Fruit fly (Drosophila melanogaster): Measurements from ENCODE around the gene CG5388.

CG5388 gene

dm6 chr3R:22356464-22357410, 16.6 kb upstream of the CG5388 start, which contains the start of gene Sar1 (continued):
- no peak for TF ChIP-seq eg (GFP tag; IDR thresholded peaks at IDR 0.05)
- TF ChIP-seq CG10631 (GFP tag; optimal IDR thresholded peaks at IDR 0.05), result no peak

dm6 chr3R:22351396-22351795, 11.3 kb upstream of the CG5388 start, which contains the start of gene rdhB:
rdhB (plus strand) TSS chr3R:22351696.
- TF ChIP-seq Gug (GFP tag; IDR thresholded peaks at IDR 0.05), result no peak
- no peak for TF ChIP-seq Hr39 (GFP tag; optimal IDR thresholded peaks at IDR 0.05)
- no peak for TF ChIP-seq Eip93F (GFP tag; optimal IDR thresholded peaks at IDR 0.05)
- TF ChIP-seq CG9139 (GFP tag; optimal IDR thresholded peaks at IDR 0.05), result no peak
- no peak for TF ChIP-seq Sox102F (GFP tag; optimal IDR thresholded peaks at IDR 0.05)
- TF ChIP-seq ss (GFP tag; optimal IDR thresholded peaks at IDR 0.05), result no peak
- TF ChIP-seq Ets96B (tag; optimal IDR thresholded peaks at IDR 0.05), result no peak
- TF ChIP-seq lz (GFP tag; optimal IDR thresholded peaks at IDR 0.05), result no peak
- no peak for TF ChIP-seq CG16779 (tag; optimal IDR thresholded peaks at IDR 0.05)
- no peak for TF ChIP-seq CG8632 (GFP tag; optimal IDR thresholded peaks at IDR 0.05)
- no peak for TF ChIP-seq CG3919 (GFP tag; optimal IDR thresholded peaks at IDR 0.05)
- TF ChIP-seq CG10669 (GFP tag; optimal IDR thresholded peaks at IDR 0.05), result no peak
- no peak for TF ChIP-seq fd59A (GFP tag; optimal IDR thresholded peaks at IDR 0.05)
- no peak for TF ChIP-seq CG8119 (GFP tag; IDR thresholded peaks at IDR 0.05)

dm6 chr3R:22342708-22343107, 2.6 kb upstream of the CG5388 start:
- TF ChIP-seq Sox15 (GFP tag; optimal IDR thresholded peaks at IDR 0.05) (no peak), Hr39 (GFP tag; optimal IDR thresholded peaks at IDR 0.05) (no peak), Blimp-1 (GFP tag; optimal IDR thresholded peaks at IDR 0.05) (no peak)

- no peak for TF ChIP-seq dac (GFP tag; optimal IDR thresholded peaks at IDR 0.05)
- no peak for TF ChIP-seq Hr4 (GFP tag; optimal IDR thresholded peaks at IDR 0.05)
- no peak for TF ChIP-seq pdm3 (GFP tag; optimal IDR thresholded peaks at IDR 0.05)
- no peak for TF ChIP-seq Smox (GFP tag; optimal IDR thresholded peaks at IDR 0.05)
- no peak for TF ChIP-seq dsx (GFP tag; optimal IDR thresholded peaks at IDR 0.05; ENCODE audit: poor library complexity, severe bottlenecking)
- TF ChIP-seq CG6792 (GFP tag; optimal IDR thresholded peaks at IDR 0.05), result no peak
- no peak for TF ChIP-seq salr (GFP tag; optimal IDR thresholded peaks at IDR 0.05)
Measured at dm6 chr3R:22342151-22342550, 2.0 kb upstream of the CG5388 start, which contains the start of gene CG5386. CG5386 (minus strand) TSS chr3R:22342251.

dm6 chr3R:22341652-22342051, 1.5 kb upstream of the CG5388 start:
- TF ChIP-seq CG9139 (GFP tag; optimal IDR thresholded peaks at IDR 0.05) (no peak), CG10631 (GFP tag; optimal IDR thresholded peaks at IDR 0.05) (no peak), dsx (GFP tag; optimal IDR thresholded peaks at IDR 0.05; ENCODE audit: poor library complexity, severe bottlenecking) (no peak), topi (GFP tag; optimal IDR thresholded peaks at IDR 0.05) (no peak), pdm3 (GFP tag; optimal IDR thresholded peaks at IDR 0.05) (no peak), CG6792 (GFP tag; optimal IDR thresholded peaks at IDR 0.05) (no peak), CG8632 (GFP tag; optimal IDR thresholded peaks at IDR 0.05) (no peak), svp (GFP tag) (no peak), Gug (GFP tag; IDR thresholded peaks at IDR 0.05) (no peak), CG16779 (tag; optimal IDR thresholded peaks at IDR 0.05) (no peak)

- peak; percentile 56 for TF ChIP-seq CG32006 (GFP tag; optimal IDR thresholded peaks at IDR 0.05)
- peak; percentile 63 for TF ChIP-seq CG6792 (GFP tag; optimal IDR thresholded peaks at IDR 0.05)
- TF ChIP-seq CG3032 (tag; optimal IDR thresholded peaks at IDR 0.05), result no peak
- no peak for TF ChIP-seq Eip93F (GFP tag; optimal IDR thresholded peaks at IDR 0.05)
- peak; percentile 59 for TF ChIP-seq Smox (GFP tag; optimal IDR thresholded peaks at IDR 0.05)
- TF ChIP-seq CG3919 (GFP tag; optimal IDR thresholded peaks at IDR 0.05), result peak; percentile 74
- peak; percentile 29; the same call in 1 of the 2 replicates for TF ChIP-seq CG15336 (GFP tag; IDR thresholded peaks at IDR 0.05)
- peak; percentile 11 for TF ChIP-seq CG6854 (GFP tag; optimal IDR thresholded peaks at IDR 0.05)
- peak; percentile 68 for TF ChIP-seq Eip75B (GFP tag; optimal IDR thresholded peaks at IDR 0.05)
- peak; percentile 54 for TF ChIP-seq Sox15 (GFP tag; optimal IDR thresholded peaks at IDR 0.05)
- peak; percentile 73 for TF ChIP-seq spab (GFP tag; optimal IDR thresholded peaks at IDR 0.05)
- TF ChIP-seq CG34406 (GFP tag; optimal IDR thresholded peaks at IDR 0.05), result peak; percentile 56
- peak; percentile 68 for TF ChIP-seq topi (GFP tag; optimal IDR thresholded peaks at IDR 0.05)
- TF ChIP-seq esn (GFP tag; optimal IDR thresholded peaks at IDR 0.05), result peak; percentile 59
- peak; percentile 63 for TF ChIP-seq CG31627 (GFP tag; optimal IDR thresholded peaks at IDR 0.05)
- TF ChIP-seq Blimp-1 (GFP tag; optimal IDR thresholded peaks at IDR 0.05), result no peak
- peak; percentile 30 for TF ChIP-seq vri (GFP tag; optimal IDR thresholded peaks at IDR 0.05)
- TF ChIP-seq CG7368 (GFP tag; optimal IDR thresholded peaks at IDR 0.05), result peak; percentile 58
Measured at dm6 chr3R:22339510-22339909, 597 bp downstream of the CG5388 start.

Measured in whole organism, prepupa.